Fruit fly (Drosophila melanogaster): ENCODE data around the gene CG18171.

dm6 chr3L:1675242-1675641 lies 47.7 kb downstream of the CG18171 start:
- TF ChIP-seq Myc (optimal IDR thresholded peaks at IDR 0.05) (no peak), h (optimal IDR thresholded peaks at IDR 0.05) (no peak), Sin3A (optimal IDR thresholded peaks at IDR 0.05) (no peak), psq (optimal IDR thresholded peaks at IDR 0.05) (no peak)
